Worm (Caenorhabditis elegans): ENCODE results near the gene F53F4.15.

The F53F4.15 gene

ce11 chrV:13578637-13579036 is 42.1 kb upstream of the F53F4.15 start, which contains the start of gene C50B8.6:
TSS of gene C50B8.6 (plus strand) at chrV:13578972.
- TF ChIP-seq elt-2 (tag; optimal IDR thresholded peaks at IDR 0.05) (peak; percentile 39), mep-1 (tag; optimal IDR thresholded peaks at IDR 0.05) (no peak), nhr-47 (tag; optimal IDR thresholded peaks at IDR 0.05) (no peak), lin-39 (tag; optimal IDR thresholded peaks at IDR 0.05) (no peak), lir-3 (tag; optimal IDR thresholded peaks at IDR 0.05; ENCODE audit: poor library complexity) (no peak), isw-1 (GFP tag; IDR thresholded peaks at IDR 0.05) (no peak), pag-3 (tag; optimal IDR thresholded peaks at IDR 0.05; ENCODE audit: borderline replicate concordance, insufficient read depth) (no peak), ceh-63 (GFP tag; optimal IDR thresholded peaks at IDR 0.05) (no peak)

- TF ChIP-seq efl-1 (optimal IDR thresholded peaks at IDR 0.05) (no peak), efl-1 (GFP tag; optimal IDR thresholded peaks at IDR 0.05 in 1 of 2) (no peak), elt-2 (tag; optimal IDR thresholded peaks at IDR 0.05) (peak; percentile 42)
Observed at ce11 chrV:13580696-13581095, 40.1 kb upstream of the F53F4.15 start, which contains the start of gene C50B8.5. TSS of gene C50B8.5 (plus strand) at chrV:13580968.

- TF ChIP-seq nhr-47 (tag; optimal IDR thresholded peaks at IDR 0.05) (no peak), isw-1 (GFP tag; IDR thresholded peaks at IDR 0.05) (no peak), tbx-2 (tag; optimal IDR thresholded peaks at IDR 0.05) (no peak), pax-3 (tag; optimal IDR thresholded peaks at IDR 0.05) (no peak), F16B12.6 (tag; optimal IDR thresholded peaks at IDR 0.05) (no peak), lir-3 (tag; optimal IDR thresholded peaks at IDR 0.05; ENCODE audit: poor library complexity) (no peak), ets-5 (GFP tag; IDR thresholded peaks at IDR 0.05) (no peak), unc-98 (GFP tag; IDR thresholded peaks at IDR 0.05) (no peak), C34B4.2 (tag; optimal IDR thresholded peaks at IDR 0.05) (no peak), sox-4 (tag; optimal IDR thresholded peaks at IDR 0.05) (no peak), sup-37 (GFP tag; optimal IDR thresholded peaks at IDR 0.05) (no peak)
Observed at ce11 chrV:13584484-13584883, 36.3 kb upstream of the F53F4.15 start, which contains the start of gene F53F4.1. TSS of gene F53F4.1 (plus strand) at chrV:13584784.

DNA sequence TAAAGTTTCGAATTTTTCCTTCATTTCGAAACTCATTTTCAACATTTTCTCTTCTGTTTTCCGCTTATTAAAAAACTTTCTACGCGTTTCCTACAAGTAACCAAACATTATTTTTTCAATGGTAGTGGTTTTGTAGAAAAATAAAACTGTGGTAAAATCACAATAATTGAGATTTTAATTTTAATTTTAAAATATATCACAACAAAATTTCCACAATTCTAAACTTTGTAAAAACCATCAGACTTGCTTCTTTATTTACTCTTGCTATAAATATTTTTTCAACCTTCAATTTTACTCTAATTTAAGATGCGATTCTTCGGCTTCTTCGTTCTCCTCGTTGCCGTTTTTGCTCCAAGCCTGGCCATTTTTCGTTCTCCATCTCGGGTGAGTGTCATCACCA is 32.9 kb upstream of the F53F4.15 start, which contains the start of gene F53F4.17:
Gene F53F4.17, plus strand, starts transcription at position 301 of the 400 bp plus-strand sequence.
- TF ChIP-seq lin-13 (GFP tag; optimal IDR thresholded peaks at IDR 0.05) (no peak), tlp-1 (tag; optimal IDR thresholded peaks at IDR 0.05) (no peak), egl-13 (tag; optimal IDR thresholded peaks at IDR 0.05) (no peak), pax-3 (tag; optimal IDR thresholded peaks at IDR 0.05) (no peak), snu-23 (GFP tag; optimal IDR thresholded peaks at IDR 0.05) (no peak), sup-37 (GFP tag; optimal IDR thresholded peaks at IDR 0.05) (no peak)

ce11 chrV:13589494-13590176 is 31.1 kb upstream of the F53F4.15 start, which contains the start of the genes F53F4.2 and F53F4.18:
TSS of gene F53F4.2 (minus strand) at chrV:13589594.
TSS of gene F53F4.18 (plus strand) at chrV:13590126.
- TF ChIP-seq pqm-1 (tag; optimal IDR thresholded peaks at IDR 0.05), result no peak
- no peak for TF ChIP-seq fkh-4 (tag; optimal IDR thresholded peaks at IDR 0.05; ENCODE audit: borderline replicate concordance)
- TF ChIP-seq pax-3 (tag; optimal IDR thresholded peaks at IDR 0.05), result no peak
- no peak for TF ChIP-seq lin-35 (GFP tag; optimal IDR thresholded peaks at IDR 0.05)
- no peak for TF ChIP-seq mdl-1 (tag; optimal IDR thresholded peaks at IDR 0.05)
- no peak for TF ChIP-seq tbx-2 (tag; optimal IDR thresholded peaks at IDR 0.05)
- no peak for TF ChIP-seq F16B12.6 (tag; optimal IDR thresholded peaks at IDR 0.05)
- TF ChIP-seq unc-30 (tag; optimal IDR thresholded peaks at IDR 0.05), result no peak
- TF ChIP-seq mep-1 (tag; optimal IDR thresholded peaks at IDR 0.05), result no peak
- no peak for TF ChIP-seq jun-1 (tag; optimal IDR thresholded peaks at IDR 0.05)
- TF ChIP-seq fkh-8 (tag; optimal IDR thresholded peaks at IDR 0.05), result no peak
- TF ChIP-seq nhr-12 (tag; optimal IDR thresholded peaks at IDR 0.05), result no peak
- no peak for TF ChIP-seq hlh-4 (tag; optimal IDR thresholded peaks at IDR 0.05)
- no peak for TF ChIP-seq sup-37 (GFP tag; optimal IDR thresholded peaks at IDR 0.05)
- no peak for TF ChIP-seq tlp-1 (tag; optimal IDR thresholded peaks at IDR 0.05)
- TF ChIP-seq skn-1 (tag; optimal IDR thresholded peaks at IDR 0.05), result no peak
- TF ChIP-seq C16A3.4 (tag; optimal IDR thresholded peaks at IDR 0.05), result no peak
- no peak for TF ChIP-seq lin-15B (tag; optimal IDR thresholded peaks at IDR 0.05)
- TF ChIP-seq efl-1 (optimal IDR thresholded peaks at IDR 0.05), result no peak
- TF ChIP-seq efl-1 (GFP tag; optimal IDR thresholded peaks at IDR 0.05 in 1 of 2), result no peak
- TF ChIP-seq swsn-7 (tag; optimal IDR thresholded peaks at IDR 0.05), result no peak

All from whole organism, L1 larva.